Worm (Caenorhabditis elegans) whole organism, mixed stage, embryonic: ENCODE data around the gene fbxb-117.

Experiments used
- M03D4.4 ChIP-seq: sonication (generic microtip); optimal IDR thresholded peaks from 2 replicates; lab custom pipeline; 2017; ENCODE audit warnings: mild to moderate bottlenecking, missing genetic modification characterization, missing compliant biosample characterization
- bed-3 ChIP-seq: fragments of 200-800 bp; sonication (Bioruptor generic); optimal IDR thresholded peaks from 3 replicates; lab custom pipeline; 2018; ENCODE audit warnings: mild to moderate bottlenecking, missing genetic modification characterization, moderate library complexity, missing compliant biosample characterization
- blmp-1 ChIP-seq: fragments of 150-350 bp; optimal IDR thresholded peaks from 2 replicates; lab custom pipeline; 2014; ENCODE audit warnings: missing biosample characterization, missing genetic modification characterization
- ceh-39 ChIP-seq: fragments of 150-350 bp; optimal IDR thresholded peaks from 2 replicates; lab custom pipeline; 2014; ENCODE audit warnings: missing biosample characterization, missing genetic modification characterization
- ceh-43 ChIP-seq: fragments of 200-800 bp; sonication (Bioruptor generic); optimal IDR thresholded peaks from 2 replicates; lab custom pipeline; 2018; ENCODE audit warnings: mild to moderate bottlenecking, missing genetic modification characterization, moderate library complexity, missing compliant biosample characterization
- ceh-83 ChIP-seq: fragments of 200-800 bp; sonication (Bioruptor generic); optimal IDR thresholded peaks from 2 replicates; lab custom pipeline; 2018; ENCODE audit warnings: mild to moderate bottlenecking, missing genetic modification characterization, missing compliant biosample characterization
- ces-1 ChIP-seq: fragments of 150-350 bp; optimal IDR thresholded peaks from 2 replicates; lab custom pipeline; 2014; ENCODE audit warnings: missing biosample characterization, missing genetic modification reagents, missing genetic modification characterization
- cnd-1 ChIP-seq: fragments of 200-800 bp; sonication (Bioruptor generic); optimal IDR thresholded peaks from 2 replicates; lab custom pipeline; 2018; ENCODE audit warnings: mild to moderate bottlenecking, missing genetic modification characterization, missing compliant biosample characterization
- elt-1 ChIP-seq: sonication (generic microtip); optimal IDR thresholded peaks from 2 replicates; lab custom pipeline; 2017; ENCODE audit warnings: missing genetic modification characterization, mild to moderate bottlenecking, missing compliant biosample characterization, antibody characterized with exemption, moderate library complexity, borderline replicate concordance; ENCODE audit not compliant: insufficient read depth
- elt-3 ChIP-seq: fragments of 150-350 bp; optimal IDR thresholded peaks from 2 replicates; lab custom pipeline; 2014; ENCODE audit warnings: missing biosample characterization, missing genetic modification characterization
- flh-1 ChIP-seq: fragments of 200-800 bp; sonication (Bioruptor generic); optimal IDR thresholded peaks from 2 replicates; lab custom pipeline; 2018; ENCODE audit warnings: mild to moderate bottlenecking, missing genetic modification characterization, moderate library complexity, missing compliant biosample characterization
- ham-2 ChIP-seq: fragments of 200-800 bp; sonication (Bioruptor generic); optimal IDR thresholded peaks from 2 replicates; lab custom pipeline; 2018; ENCODE audit warnings: mild to moderate bottlenecking, missing genetic modification characterization, missing compliant biosample characterization
- hlh-1 ChIP-seq: fragments of 150-350 bp; optimal IDR thresholded peaks from 2 replicates; lab custom pipeline; 2014; ENCODE audit warnings: missing biosample characterization, missing genetic modification reagents, missing genetic modification characterization
- lin-13 ChIP-seq: fragments of 150-350 bp; optimal IDR thresholded peaks from 2 replicates; lab custom pipeline; 2014; ENCODE audit warnings: missing biosample characterization, missing genetic modification characterization
- lsy-2 ChIP-seq: fragments of 150-350 bp; optimal IDR thresholded peaks from 2 replicates; lab custom pipeline; 2014; ENCODE audit warnings: missing biosample characterization, missing genetic modification characterization
- mab-5 ChIP-seq: fragments of 150-350 bp; optimal IDR thresholded peaks from 2 replicates; lab custom pipeline; 2014; ENCODE audit warnings: missing biosample characterization, missing genetic modification characterization
- mep-1 ChIP-seq: fragments of 150-350 bp; optimal IDR thresholded peaks from 2 replicates; lab custom pipeline; 2017; ENCODE audit warnings: missing biosample characterization, missing genetic modification reagents, missing genetic modification characterization, inconsistent platforms
- nhr-12 ChIP-seq: fragments of 150-350 bp; optimal IDR thresholded peaks from 2 replicates; lab custom pipeline; 2014; ENCODE audit warnings: missing biosample characterization, missing genetic modification characterization
- nhr-2 ChIP-seq: fragments of 150-350 bp; optimal IDR thresholded peaks from 2 replicates; lab custom pipeline; 2014; ENCODE audit warnings: missing biosample characterization, missing genetic modification characterization
- nhr-28 ChIP-seq: fragments of 150-350 bp; optimal IDR thresholded peaks from 2 replicates; lab custom pipeline; 2014; ENCODE audit warnings: missing biosample characterization, missing genetic modification characterization
- nhr-76 ChIP-seq: sonication (generic microtip); optimal IDR thresholded peaks from 2 replicates; lab custom pipeline; 2017; ENCODE audit warnings: missing biosample characterization, missing genetic modification characterization
- sem-2 ChIP-seq: fragments of 200-800 bp; sonication (Bioruptor generic); optimal IDR thresholded peaks from 2 replicates; lab custom pipeline; 2018; ENCODE audit warnings: mild to moderate bottlenecking, missing genetic modification characterization, missing compliant biosample characterization
- sptf-1 ChIP-seq: sonication (generic microtip); optimal IDR thresholded peaks from 2 replicates; lab custom pipeline; 2017; ENCODE audit warnings: mild to moderate bottlenecking, missing genetic modification characterization, moderate library complexity, missing compliant biosample characterization
- unc-120 ChIP-seq: sonication (generic microtip); optimal IDR thresholded peaks from 2 replicates; lab custom pipeline; 2017; ENCODE audit warnings: missing genetic modification characterization, missing compliant biosample characterization; ENCODE audit not compliant: poor library complexity, severe bottlenecking
- zip-8 ChIP-seq: fragments of 150-350 bp; optimal IDR thresholded peaks from 2 replicates; lab custom pipeline; 2014; ENCODE audit warnings: missing biosample characterization, missing genetic modification characterization

The fbxb-117 gene

DNA sequence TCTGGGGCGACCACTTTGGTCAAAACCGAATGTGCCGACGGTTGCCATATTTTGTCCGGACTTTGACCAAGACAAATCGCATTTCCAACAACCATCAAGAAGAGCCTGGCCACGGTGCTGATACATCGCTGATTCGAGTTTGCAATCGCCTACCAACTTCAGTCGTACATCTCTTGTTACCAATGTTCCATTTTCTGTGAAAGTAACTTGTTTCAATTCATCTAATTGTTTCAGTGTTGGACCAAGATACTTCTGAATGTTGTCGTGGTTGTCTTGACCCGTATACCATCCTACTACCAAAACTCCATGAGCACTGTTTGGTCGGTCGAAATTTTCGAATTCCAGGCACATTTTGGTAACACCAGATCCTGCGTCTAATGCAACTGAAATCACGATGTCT, 43.0 kb downstream of the fbxb-117 start:
- TF ChIP-seq lsy-2 (tag; lab: Kevin White, UChicago) (no peak), ceh-43 (GFP tag; lab: Kevin White, UChicago) (no peak), sptf-1 (tag; lab: Kevin White, UChicago) (no peak), nhr-76 (tag; lab: Kevin White, UChicago) (no peak), elt-3 (no peak), lin-13 (tag; lab: Kevin White, UChicago) (no peak), nhr-2 (tag; lab: Kevin White, UChicago) (no peak), ceh-83 (no peak), blmp-1 (no peak), zip-8 (tag; lab: Kevin White, UChicago) (no peak), mab-5 (no peak), flh-1 (GFP tag; lab: Kevin White, UChicago) (no peak), M03D4.4 (tag; lab: Kevin White, UChicago) (no peak), bed-3 (GFP tag; lab: Kevin White, UChicago) (no peak), elt-1 (tag; lab: Kevin White, UChicago) (no peak)

DNA sequence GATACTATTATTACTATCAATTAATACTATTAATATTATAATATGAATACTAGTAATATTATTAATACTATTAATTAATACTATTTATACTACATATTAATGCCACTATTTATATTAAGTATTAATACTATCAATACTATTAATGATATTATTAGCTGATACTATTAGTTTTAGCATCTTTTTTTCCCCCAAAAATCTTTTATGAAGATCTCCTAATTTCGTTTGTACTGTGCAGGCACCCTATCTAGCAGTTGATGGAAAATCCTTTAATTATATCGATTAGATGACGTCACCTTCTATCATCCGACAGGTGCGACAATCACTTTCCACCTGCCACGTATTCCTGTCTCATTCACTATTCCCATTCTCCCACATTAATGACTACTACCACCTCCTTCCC, 46.8 kb downstream of the fbxb-117 start, which contains the start of gene fbxb-65:
TSS of gene fbxb-65 (plus strand) at position 301 of the 400 bp plus-strand sequence.
- TF ChIP-seq nhr-28 (tag; lab: Kevin White, UChicago) (no peak), nhr-12 (tag; lab: Kevin White, UChicago) (no peak), ham-2 (GFP tag; lab: Kevin White, UChicago) (no peak), elt-1 (tag; lab: Kevin White, UChicago) (no peak), sem-2 (GFP tag; lab: Kevin White, UChicago) (no peak), zip-8 (tag; lab: Kevin White, UChicago) (no peak), sptf-1 (tag; lab: Kevin White, UChicago) (no peak), ces-1 (GFP tag; lab: Kevin White, UChicago) (no peak), hlh-1 (no peak), nhr-76 (tag; lab: Kevin White, UChicago) (no peak), mep-1 (tag; lab: Kevin White, UChicago) (no peak), ceh-83 (no peak), bed-3 (GFP tag; lab: Kevin White, UChicago) (no peak), mab-5 (no peak), cnd-1 (tag; lab: Kevin White, UChicago) (no peak), lsy-2 (tag; lab: Kevin White, UChicago) (no peak), flh-1 (GFP tag; lab: Kevin White, UChicago) (no peak), unc-120 (tag; lab: Kevin White, UChicago) (no peak), ceh-39 (tag; lab: Kevin White, UChicago) (no peak)
